Worm (Caenorhabditis elegans) whole organism, L4/young adult: ENCODE measurements around the gene C43F9.7.

Source experiments
- W03F9.2 ChIP-seq: fragments of 150-350 bp; optimal IDR thresholded peaks from 2 replicates; lab custom pipeline; 2014; ENCODE audit warnings: missing biosample characterization, missing genetic modification characterization
- him-1 ChIP-seq: sonication (generic microtip); optimal IDR thresholded peaks from 2 replicates; lab custom pipeline; 2016; ENCODE audit warnings: missing genotype, missing genetic modification reagents, missing genetic modification characterization, missing compliant biosample characterization

ce11 chrIV:10606575-10607080, 13.2 kb upstream of the C43F9.7 start, which contains the start of gene R09H10.3:
- TF ChIP-seq him-1 (tag; lab: Kevin White, UChicago) (no peak), W03F9.2 (tag; lab: Kevin White, UChicago) (no peak)
